Worm (Caenorhabditis elegans): ENCODE results near the gene pwp-1.
A peak's percentile ranks its signal among the peaks of the same experiment; 100 is the strongest.

Gene pwp-1

DNA sequence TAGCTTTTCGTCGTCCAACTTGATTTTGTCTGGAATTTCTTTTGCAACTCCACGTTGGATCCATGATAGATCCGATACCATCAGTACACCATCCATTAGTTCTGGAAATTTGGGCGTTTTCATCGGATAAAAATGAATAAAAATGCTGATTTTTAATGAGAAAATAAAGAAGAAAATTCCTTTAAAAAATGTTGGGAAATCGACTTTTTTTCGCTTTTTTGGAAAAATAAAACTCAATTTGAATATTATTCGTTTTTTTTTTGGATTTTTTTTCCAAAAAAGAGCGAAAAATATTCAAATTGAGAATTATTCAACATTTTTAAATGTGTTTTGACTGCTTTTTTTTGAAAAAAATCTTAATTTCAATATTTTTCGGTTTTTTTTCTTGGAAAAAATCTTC, at the start of gene pwp-1:
TSS of gene pwp-1 (minus strand) at position 101 of the 400 bp plus-strand sequence.
- no peak for TF ChIP-seq tbx-37 (GFP tag; conservative IDR thresholded peaks at IDR 0.05)
- no peak for TF ChIP-seq hmbx-1 (tag; optimal IDR thresholded peaks at IDR 0.05)
- TF ChIP-seq pes-1 (GFP tag; IDR thresholded peaks at IDR 0.05) = no peak
- TF ChIP-seq ceh-13 (GFP tag; optimal IDR thresholded peaks at IDR 0.05) = no peak
- no peak for TF ChIP-seq aly-1 (tag; optimal IDR thresholded peaks at IDR 0.05)
- no peak for TF ChIP-seq sea-1 (GFP tag; conservative IDR thresholded peaks at IDR 0.05)
- TF ChIP-seq ama-1 (optimal IDR thresholded peaks at IDR 0.05) = no peak
- TF ChIP-seq tbx-11 (GFP tag; IDR thresholded peaks at IDR 0.05) = no peak
- TF ChIP-seq hnd-1 (tag; optimal IDR thresholded peaks at IDR 0.05) = no peak
- TF ChIP-seq F13C5.2 (tag; optimal IDR thresholded peaks at IDR 0.05) = no peak
- TF ChIP-seq ets-7 (tag; optimal IDR thresholded peaks at IDR 0.05) = no peak

ce11 chrIV:13282778-13283177, 46.4 kb upstream of the pwp-1 start, which contains the start of gene cpsf-3:
Gene cpsf-3 (minus strand): TSS chrIV:13282878.
- TF ChIP-seq flt-1 (GFP tag; IDR thresholded peaks at IDR 0.05) (no peak), hmbx-1 (tag; optimal IDR thresholded peaks at IDR 0.05) (no peak), tbx-37 (GFP tag; conservative IDR thresholded peaks at IDR 0.05) (no peak), scrt-1 (GFP tag; IDR thresholded peaks at IDR 0.05) (no peak), tra-4 (tag; optimal IDR thresholded peaks at IDR 0.05) (no peak), hmg-4 (GFP tag; optimal IDR thresholded peaks at IDR 0.05) (no peak), ets-7 (tag; optimal IDR thresholded peaks at IDR 0.05) (no peak), F13C5.2 (tag; optimal IDR thresholded peaks at IDR 0.05) (no peak)

DNA sequence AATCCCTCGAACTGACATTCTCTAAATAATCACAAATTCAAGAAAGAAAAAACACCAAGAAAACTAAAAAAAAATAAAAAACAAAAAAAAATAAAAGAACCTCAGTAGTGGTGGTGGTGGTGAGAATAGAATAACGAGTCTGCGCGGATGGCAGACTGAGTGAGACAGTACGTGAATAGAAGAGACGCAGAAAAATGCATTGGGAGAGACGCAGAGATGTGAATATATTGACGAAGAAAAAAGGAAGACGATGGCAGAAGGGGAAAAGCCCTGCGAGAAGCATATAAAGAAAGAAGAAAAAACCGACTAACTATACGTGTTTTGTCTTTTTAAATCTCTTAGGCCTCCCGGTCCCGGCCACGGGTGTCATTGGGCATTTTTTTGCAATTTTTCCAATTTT, 36.1 kb upstream of the pwp-1 start, which contains the start of gene unc-26:
TSS of gene unc-26 (minus strand) at position 23 of the 400 bp plus-strand sequence.
- TF ChIP-seq ceh-13 (GFP tag; optimal IDR thresholded peaks at IDR 0.05) (no peak), B0310.2 (tag; optimal IDR thresholded peaks at IDR 0.05) (no peak), sea-1 (GFP tag; conservative IDR thresholded peaks at IDR 0.05) (no peak), F13C5.2 (tag; optimal IDR thresholded peaks at IDR 0.05) (no peak), hnd-1 (tag; optimal IDR thresholded peaks at IDR 0.05) (no peak), ceh-36 (tag; optimal IDR thresholded peaks at IDR 0.05) (no peak), aly-1 (tag; optimal IDR thresholded peaks at IDR 0.05) (no peak), tra-4 (tag; optimal IDR thresholded peaks at IDR 0.05) (no peak), hmg-4 (GFP tag; optimal IDR thresholded peaks at IDR 0.05) (no peak), hmbx-1 (tag; optimal IDR thresholded peaks at IDR 0.05) (no peak), ama-1 (optimal IDR thresholded peaks at IDR 0.05) (no peak)

DNA sequence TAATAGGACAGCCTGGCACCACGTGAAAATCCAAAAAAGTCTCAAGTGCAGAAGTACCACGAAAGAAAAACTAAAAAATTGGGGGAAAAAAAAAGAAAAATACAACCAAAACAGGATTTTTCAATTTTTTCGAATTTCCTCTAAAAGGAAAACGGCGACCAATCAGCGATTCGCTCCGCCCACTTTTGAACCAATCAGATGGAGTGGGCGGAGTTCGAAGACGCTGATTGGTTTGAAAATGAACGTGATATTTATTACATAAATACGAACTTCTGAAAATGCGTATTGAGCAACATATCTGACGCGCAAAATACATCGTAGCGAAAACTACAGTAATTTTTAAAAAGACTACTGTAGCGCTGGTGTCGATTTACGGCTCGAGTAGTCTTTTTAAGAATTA, 32.0 kb upstream of the pwp-1 start:
- TF ChIP-seq ets-7 (tag; optimal IDR thresholded peaks at IDR 0.05) (no peak), ceh-13 (GFP tag; optimal IDR thresholded peaks at IDR 0.05) (no peak), ama-1 (optimal IDR thresholded peaks at IDR 0.05) (no peak), B0310.2 (tag; optimal IDR thresholded peaks at IDR 0.05) (no peak), flt-1 (GFP tag; IDR thresholded peaks at IDR 0.05) (no peak), tbx-11 (GFP tag; IDR thresholded peaks at IDR 0.05) (no peak), pes-1 (GFP tag; IDR thresholded peaks at IDR 0.05) (no peak), tbx-37 (GFP tag; conservative IDR thresholded peaks at IDR 0.05) (no peak), tra-4 (tag; optimal IDR thresholded peaks at IDR 0.05) (no peak), F13C5.2 (tag; optimal IDR thresholded peaks at IDR 0.05) (no peak), scrt-1 (GFP tag; IDR thresholded peaks at IDR 0.05) (no peak), hmbx-1 (tag; optimal IDR thresholded peaks at IDR 0.05) (no peak), aly-1 (tag; optimal IDR thresholded peaks at IDR 0.05) (no peak)

- peak; percentile 40; the same call in 1 of the 2 replicates for TF ChIP-seq tbx-37 (GFP tag; conservative IDR thresholded peaks at IDR 0.05)
Measured at ce11 chrIV:13262849-13263248, 26.5 kb upstream of the pwp-1 start.

- TF ChIP-seq sea-1 (GFP tag; conservative IDR thresholded peaks at IDR 0.05) (no peak), hmg-4 (GFP tag; optimal IDR thresholded peaks at IDR 0.05) (no peak), B0310.2 (tag; optimal IDR thresholded peaks at IDR 0.05) (no peak), ets-7 (tag; optimal IDR thresholded peaks at IDR 0.05) (no peak), tbx-11 (GFP tag; IDR thresholded peaks at IDR 0.05) (no peak), ceh-13 (GFP tag; optimal IDR thresholded peaks at IDR 0.05) (no peak), hnd-1 (tag; optimal IDR thresholded peaks at IDR 0.05) (no peak), tbx-37 (GFP tag; conservative IDR thresholded peaks at IDR 0.05) (no peak)
Measured at ce11 chrIV:13261778-13262177, 25.4 kb upstream of the pwp-1 start.

DNA sequence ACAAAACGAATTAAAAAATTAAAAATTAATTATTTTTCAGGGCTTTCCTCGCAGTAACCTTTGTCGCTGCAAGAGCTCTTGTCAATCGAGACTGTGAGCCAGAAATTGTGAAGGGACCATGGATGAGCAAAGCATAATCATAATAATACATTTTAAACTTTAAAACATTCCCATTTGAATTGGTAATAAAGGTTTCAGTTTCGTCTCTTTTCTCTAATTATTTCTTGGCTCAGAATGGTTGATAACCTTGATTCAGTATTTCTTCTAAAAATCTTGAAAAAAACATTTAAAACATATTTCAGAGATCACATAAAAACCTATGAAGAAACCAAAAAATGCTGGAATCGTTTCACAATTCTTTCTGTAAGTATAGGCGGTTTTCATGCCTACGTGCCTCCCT, 22.5 kb upstream of the pwp-1 start, which contains the start of gene JC8.16:
TSS of gene JC8.16 (plus strand) at position 301 of the 400 bp plus-strand sequence.
- TF ChIP-seq hmg-4 (GFP tag; optimal IDR thresholded peaks at IDR 0.05) (no peak), tbx-11 (GFP tag; IDR thresholded peaks at IDR 0.05) (no peak), flt-1 (GFP tag; IDR thresholded peaks at IDR 0.05) (no peak), scrt-1 (GFP tag; IDR thresholded peaks at IDR 0.05) (no peak), ama-1 (optimal IDR thresholded peaks at IDR 0.05) (no peak), tbx-37 (GFP tag; conservative IDR thresholded peaks at IDR 0.05) (no peak), aly-1 (tag; optimal IDR thresholded peaks at IDR 0.05) (no peak), ceh-36 (tag; optimal IDR thresholded peaks at IDR 0.05) (no peak), hmbx-1 (tag; optimal IDR thresholded peaks at IDR 0.05) (no peak), ceh-13 (GFP tag; optimal IDR thresholded peaks at IDR 0.05) (no peak), tra-4 (tag; optimal IDR thresholded peaks at IDR 0.05) (no peak), pes-1 (GFP tag; IDR thresholded peaks at IDR 0.05) (no peak), B0310.2 (tag; optimal IDR thresholded peaks at IDR 0.05) (no peak), ets-7 (tag; optimal IDR thresholded peaks at IDR 0.05) (no peak), hnd-1 (tag; optimal IDR thresholded peaks at IDR 0.05) (no peak), F13C5.2 (tag; optimal IDR thresholded peaks at IDR 0.05) (no peak), sea-1 (GFP tag; conservative IDR thresholded peaks at IDR 0.05) (no peak)

DNA sequence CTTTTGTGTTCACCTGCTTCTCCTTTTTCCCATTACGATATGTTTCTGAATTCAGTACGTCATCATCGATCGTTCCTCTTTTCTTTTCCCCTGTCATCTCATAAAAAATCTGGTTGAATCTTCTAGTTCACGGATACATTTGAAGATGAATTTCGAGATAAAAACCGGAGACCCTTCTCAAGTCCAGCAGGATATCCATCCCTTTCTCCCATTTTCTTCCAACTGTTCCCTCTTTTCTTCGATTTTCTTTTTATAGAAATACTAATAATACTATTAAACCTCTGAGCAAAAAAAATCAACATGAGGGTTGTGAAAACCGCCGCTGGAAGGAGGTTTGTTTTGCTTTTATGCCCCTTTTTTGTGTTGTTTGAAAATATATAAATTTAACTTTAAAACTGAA, 19.5 kb upstream of the pwp-1 start, which contains the start of gene bus-12:
TSS of gene bus-12 (plus strand) at position 301 of the 400 bp plus-strand sequence.
- no peak for TF ChIP-seq B0310.2 (tag; optimal IDR thresholded peaks at IDR 0.05)
- no peak for TF ChIP-seq flt-1 (GFP tag; IDR thresholded peaks at IDR 0.05)
- TF ChIP-seq aly-1 (tag; optimal IDR thresholded peaks at IDR 0.05) = no peak
- no peak for TF ChIP-seq tra-4 (tag; optimal IDR thresholded peaks at IDR 0.05)
- TF ChIP-seq scrt-1 (GFP tag; IDR thresholded peaks at IDR 0.05) = no peak
- no peak for TF ChIP-seq sea-1 (GFP tag; conservative IDR thresholded peaks at IDR 0.05)
- no peak for TF ChIP-seq ceh-13 (GFP tag; optimal IDR thresholded peaks at IDR 0.05)
- TF ChIP-seq hnd-1 (tag; optimal IDR thresholded peaks at IDR 0.05) = no peak
- TF ChIP-seq tbx-11 (GFP tag; IDR thresholded peaks at IDR 0.05) = no peak
- TF ChIP-seq F13C5.2 (tag; optimal IDR thresholded peaks at IDR 0.05) = no peak
- no peak for TF ChIP-seq ama-1 (optimal IDR thresholded peaks at IDR 0.05)
- TF ChIP-seq pes-1 (GFP tag; IDR thresholded peaks at IDR 0.05) = no peak
- no peak for TF ChIP-seq ceh-36 (tag; optimal IDR thresholded peaks at IDR 0.05)
- TF ChIP-seq hmg-4 (GFP tag; optimal IDR thresholded peaks at IDR 0.05) = no peak
- TF ChIP-seq hmbx-1 (tag; optimal IDR thresholded peaks at IDR 0.05) = no peak
